Worm (Caenorhabditis elegans): ENCODE data around the gene C06E4.6.

The C06E4.6 gene

DNA sequence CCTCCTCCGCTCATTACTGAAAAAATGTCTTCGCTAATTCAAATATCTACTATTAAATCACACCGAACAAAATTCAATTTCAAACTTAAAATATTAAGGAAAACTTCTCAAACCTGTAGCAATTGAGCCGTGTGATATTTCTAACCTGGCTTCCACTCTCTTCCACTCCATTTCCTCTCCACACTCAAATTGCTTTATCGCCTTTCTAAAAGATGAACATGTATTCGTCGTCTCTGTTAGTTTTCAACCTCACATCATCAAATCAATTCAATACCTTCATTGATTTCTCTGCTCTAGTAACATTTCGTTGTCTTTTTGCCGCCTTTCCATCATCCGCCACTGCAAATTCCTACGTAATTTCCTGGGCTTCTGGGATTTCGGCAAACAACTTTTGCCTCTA is 33.9 kb upstream of the C06E4.6 start, which contains the start of gene F42C5.4:
Gene F42C5.4 (minus strand): TSS at position 171 of the 400 bp plus-strand sequence.
- TF ChIP-seq egl-43 (GFP tag; IDR thresholded peaks at IDR 0.05), result no peak
- TF ChIP-seq nhr-102 (tag; optimal IDR thresholded peaks at IDR 0.05), result no peak
- TF ChIP-seq F10B5.3 (tag; optimal IDR thresholded peaks at IDR 0.05), result no peak
- TF ChIP-seq sdz-12 (GFP tag; optimal IDR thresholded peaks at IDR 0.05), result no peak
- peak; percentile 91 for TF ChIP-seq aha-1 (tag)

DNA sequence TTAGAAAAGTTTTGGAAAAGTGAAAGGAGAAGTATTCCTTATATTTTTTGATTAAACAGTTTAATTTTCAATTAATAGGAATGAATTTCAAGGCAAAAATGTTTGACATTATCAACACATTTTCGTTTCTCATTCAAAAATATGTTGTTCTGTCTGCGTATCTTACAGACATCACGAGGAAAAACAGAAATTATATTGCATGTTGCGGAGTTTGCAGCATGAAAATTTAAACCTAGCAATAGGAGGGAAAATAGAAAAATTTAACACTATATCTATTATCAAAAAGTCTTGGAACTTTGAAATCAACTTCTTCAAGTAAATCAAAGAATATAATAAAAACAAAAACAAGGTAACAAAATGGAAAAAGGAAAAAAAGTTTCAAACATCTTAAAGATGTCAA is 33.0 kb upstream of the C06E4.6 start:
- TF ChIP-seq spr-1 (tag; optimal IDR thresholded peaks at IDR 0.05) (no peak), gei-8 (GFP tag; optimal IDR thresholded peaks at IDR 0.05) (no peak), dve-1 (tag; optimal IDR thresholded peaks at IDR 0.05; ENCODE audit: insufficient read depth) (peak; percentile 2), mdl-1 (tag; optimal IDR thresholded peaks at IDR 0.05) (no peak), arid-1 (GFP tag; conservative IDR thresholded peaks at IDR 0.05) (no peak), lin-39 (tag; optimal IDR thresholded peaks at IDR 0.05) (no peak), F44E2.7 (GFP tag; IDR thresholded peaks at IDR 0.05) (no peak), zip-2 (tag; optimal IDR thresholded peaks at IDR 0.05) (no peak), F49E8.2 (tag; optimal IDR thresholded peaks at IDR 0.05; ENCODE audit: borderline replicate concordance) (no peak), ama-1 (optimal IDR thresholded peaks at IDR 0.05) (no peak), nhr-6 (tag; optimal IDR thresholded peaks at IDR 0.05) (no peak), dpl-1 (GFP tag; optimal IDR thresholded peaks at IDR 0.05) (peak; percentile 28), mep-1 (tag; optimal IDR thresholded peaks at IDR 0.05) (no peak), lin-29 (GFP tag; IDR thresholded peaks at IDR 0.05) (no peak), aly-2 (tag; optimal IDR thresholded peaks at IDR 0.05) (no peak), hlh-30 (tag; optimal IDR thresholded peaks at IDR 0.05; ENCODE audit: insufficient read depth) (peak; percentile 75), tag-97 (GFP tag; IDR thresholded peaks at IDR 0.05) (no peak), Y75B8A.6 (GFP tag; IDR thresholded peaks at IDR 0.05) (no peak), nhr-42 (GFP tag; IDR thresholded peaks at IDR 0.05) (no peak), zfp-2 (tag; optimal IDR thresholded peaks at IDR 0.05) (no peak), D1046.2 (GFP tag; IDR thresholded peaks at IDR 0.05) (no peak), nhr-28 (tag; optimal IDR thresholded peaks at IDR 0.05) (peak; percentile 12), lim-7 (GFP tag; IDR thresholded peaks at IDR 0.05) (no peak), ceh-62 (tag; optimal IDR thresholded peaks at IDR 0.05) (no peak), lir-3 (tag; optimal IDR thresholded peaks at IDR 0.05) (no peak), mxl-3 (GFP tag; optimal IDR thresholded peaks at IDR 0.05) (no peak), hif-1 (tag; optimal IDR thresholded peaks at IDR 0.05) (no peak), mxl-2 (GFP tag; conservative IDR thresholded peaks at IDR 0.05) (no peak), dmd-9 (GFP tag; IDR thresholded peaks at IDR 0.05) (no peak), lin-38 (GFP tag; IDR thresholded peaks at IDR 0.05) (no peak), madf-9 (GFP tag; conservative IDR thresholded peaks at IDR 0.05) (no peak), ceh-20 (GFP tag; IDR thresholded peaks at IDR 0.05) (no peak), F26F4.8 (GFP tag; conservative IDR thresholded peaks at IDR 0.05) (no peak)

DNA sequence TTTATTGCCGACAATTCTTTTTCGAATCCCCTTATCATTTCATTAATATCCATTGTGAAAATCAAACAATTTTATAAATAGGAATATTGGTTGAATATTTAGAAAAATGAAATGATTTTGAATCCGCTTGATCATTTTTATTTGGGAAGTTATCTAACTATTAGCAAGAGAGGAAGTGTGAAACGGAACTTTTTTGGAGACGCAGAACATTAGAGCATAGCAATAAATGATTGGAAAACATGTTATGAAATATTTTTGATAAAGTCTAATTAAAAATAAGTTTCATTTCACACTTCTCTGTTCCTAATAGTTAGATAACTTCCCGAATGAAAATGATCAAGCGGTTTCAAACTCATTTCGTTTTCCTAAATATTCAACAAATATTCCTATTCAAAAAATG is 29.4 kb upstream of the C06E4.6 start, which contains the start of gene F42C5.3:
Gene F42C5.3 (minus strand): TSS at position 101 of the 400 bp plus-strand sequence.
- TF ChIP-seq dve-1 (tag; optimal IDR thresholded peaks at IDR 0.05; ENCODE audit: insufficient read depth) (no peak), zfp-2 (tag; optimal IDR thresholded peaks at IDR 0.05) (no peak), ZK337.2 (GFP tag; IDR thresholded peaks at IDR 0.05) (no peak), mep-1 (tag; optimal IDR thresholded peaks at IDR 0.05) (no peak), duxl-1 (tag; optimal IDR thresholded peaks at IDR 0.05; ENCODE audit: poor library complexity) (no peak), Y5F2A.4 (GFP tag; optimal IDR thresholded peaks at IDR 0.05) (no peak), zip-2 (tag; optimal IDR thresholded peaks at IDR 0.05) (no peak), Y75B8A.6 (GFP tag; IDR thresholded peaks at IDR 0.05) (no peak), snpc-1.2 (GFP tag; IDR thresholded peaks at IDR 0.05) (no peak), set-16 (GFP tag; IDR thresholded peaks at IDR 0.05) (no peak)

Data from whole organism, L4 larva.